Fruit fly (Drosophila melanogaster) whole organism, embryonic: ENCODE measurements around the gene CG10996.
A peak's percentile ranks its signal among the peaks of the same experiment; 100 is the strongest.

ENCODE experiments used
- ATbp ChIP-seq: fragments of 200-800 bp; sonication (Bioruptor generic); optimal IDR thresholded peaks from 2 replicates; lab custom pipeline; 2017; ENCODE audit warnings: missing biosample characterization, mild to moderate bottlenecking, missing genetic modification characterization, missing genetic modification reagents
- CG10147 ChIP-seq: fragments of 200-800 bp; sonication (Bioruptor generic); optimal IDR thresholded peaks from 2 replicates; lab custom pipeline; 2019; ENCODE audit warnings: missing biosample characterization, mild to moderate bottlenecking, missing genetic modification characterization, moderate library complexity
- CG11398 ChIP-seq: fragments of 200-800 bp; sonication (Bioruptor generic); optimal IDR thresholded peaks from 2 replicates; lab custom pipeline; 2016; ENCODE audit warnings: missing biosample characterization, missing genetic modification characterization
- CG11560 ChIP-seq: fragments of 200-800 bp; sonication (Bioruptor generic); IDR thresholded peaks from 3 replicates; pipeline ENCODE4 v1.3.6; 2022; ENCODE audit warnings: missing biosample characterization, missing genetic modification characterization
- CG12942 ChIP-seq: fragments of 200-800 bp; sonication (Bioruptor generic); optimal IDR thresholded peaks from 3 replicates; lab custom pipeline; 2016; ENCODE audit warnings: missing biosample characterization, missing genetic modification characterization
- CG15011 ChIP-seq: fragments of 200-800 bp; sonication (Bioruptor generic); optimal IDR thresholded peaks from 3 replicates; lab custom pipeline; 2018; ENCODE audit warnings: missing biosample characterization, mild to moderate bottlenecking, missing genetic modification characterization
- CG1647 ChIP-seq: fragments of 200-800 bp; sonication (Bioruptor generic); optimal IDR thresholded peaks from 3 replicates; lab custom pipeline; 2016; ENCODE audit warnings: missing biosample characterization, missing genetic modification characterization
- CG17328 ChIP-seq: fragments of 200-800 bp; sonication (Bioruptor generic); IDR thresholded peaks from 2 replicates; pipeline ENCODE4 v1.3.6; 2022; ENCODE audit warnings: missing biosample characterization, missing genetic modification characterization
- CG17361 ChIP-seq: fragments of 200-800 bp; sonication (Bioruptor generic); IDR thresholded peaks from 3 replicates; pipeline ENCODE4 v1.3.6; 2022; ENCODE audit warnings: missing biosample characterization, missing genetic modification characterization
- CG17912 ChIP-seq: fragments of 200-800 bp; sonication (Bioruptor generic); optimal IDR thresholded peaks from 2 replicates; lab custom pipeline; 2018; ENCODE audit warnings: missing biosample characterization, mild to moderate bottlenecking, missing genetic modification characterization
- CG18619 ChIP-seq: fragments of 200-800 bp; sonication (Bioruptor generic); optimal IDR thresholded peaks from 3 replicates; lab custom pipeline; 2017; ENCODE audit warnings: missing biosample characterization, mild to moderate bottlenecking, missing genetic modification characterization
- CG2129 ChIP-seq: fragments of 200-800 bp; sonication (Bioruptor generic); IDR thresholded peaks from 2 replicates; pipeline ENCODE4 v1.3.6; 2022; ENCODE audit warnings: missing biosample characterization, missing genetic modification characterization; ENCODE audit not compliant: partially characterized antibody
- CG30403 ChIP-seq: fragments of 200-800 bp; sonication (Bioruptor generic); optimal IDR thresholded peaks from 3 replicates; lab custom pipeline; 2016; ENCODE audit warnings: missing biosample characterization, missing genetic modification characterization
- CG31224 ChIP-seq: fragments of 200-800 bp; sonication (Bioruptor generic); IDR thresholded peaks from 2 replicates; pipeline ENCODE4 v1.3.6; 2022; ENCODE audit warnings: missing biosample characterization, missing genetic modification characterization
- CG34224 ChIP-seq: fragments of 200-800 bp; sonication (Bioruptor generic); IDR thresholded peaks from 3 replicates; pipeline ENCODE4 v1.3.6; 2022; ENCODE audit warnings: missing biosample characterization, missing genetic modification characterization; ENCODE audit not compliant: partially characterized antibody
- CG3726 ChIP-seq: fragments of 200-800 bp; sonication (Bioruptor generic); IDR thresholded peaks from 3 replicates; pipeline ENCODE4, ENCODE4 v1.3.6; 2022; ENCODE audit warnings: missing biosample characterization, missing genetic modification characterization
- CG4360 ChIP-seq: fragments of 200-800 bp; sonication (Bioruptor generic); IDR thresholded peaks from 2 replicates; pipeline ENCODE4 v1.3.6; 2022; ENCODE audit warnings: missing biosample characterization, missing genetic modification characterization
- CG4424 ChIP-seq: fragments of 200-800 bp; sonication (Bioruptor generic); optimal IDR thresholded peaks from 3 replicates; lab custom pipeline; 2016; ENCODE audit warnings: missing biosample characterization, missing genetic modification characterization
- CG7786 ChIP-seq: fragments of 200-800 bp; sonication (Bioruptor generic); optimal IDR thresholded peaks from 2 replicates; lab custom pipeline; 2016; ENCODE audit warnings: missing biosample characterization, missing genetic modification characterization
- CG9727 ChIP-seq: fragments of 200-800 bp; sonication (Bioruptor generic); optimal IDR thresholded peaks from 3 replicates; lab custom pipeline; 2017; ENCODE audit warnings: missing biosample characterization, mild to moderate bottlenecking, missing genetic modification characterization
- Dip2 ChIP-seq: fragments of 200-800 bp; sonication (Bioruptor generic); IDR thresholded peaks from 2 replicates; pipeline ENCODE4 v1.3.6; 2022; ENCODE audit warnings: missing biosample characterization, missing genetic modification characterization
- Dip3 ChIP-seq: fragments of 200-800 bp; sonication (Bioruptor generic); optimal IDR thresholded peaks from 3 replicates; lab custom pipeline; 2016; ENCODE audit warnings: missing biosample characterization, missing genetic modification characterization
- Dll ChIP-seq: fragments of 200-800 bp; sonication (Bioruptor generic); IDR thresholded peaks from 4 replicates; pipeline ENCODE4 v1.3.6; 2022; ENCODE audit warnings: missing biosample characterization, missing genetic modification characterization; ENCODE audit not compliant: partially characterized antibody
- Gsc ChIP-seq: fragments of 200-800 bp; sonication (Bioruptor generic); IDR thresholded peaks from 2 replicates; pipeline ENCODE4 v1.3.6; 2022; ENCODE audit warnings: missing biosample characterization, missing genetic modification characterization
- HLH4C ChIP-seq: fragments of 200-800 bp; sonication (Bioruptor generic); IDR thresholded peaks from 3 replicates; pipeline ENCODE4 v1.3.6; 2022; ENCODE audit warnings: missing biosample characterization, missing genetic modification characterization; ENCODE audit not compliant: partially characterized antibody
- HLHmδ ChIP-seq: fragments of 200-800 bp; sonication (Bioruptor generic); optimal IDR thresholded peaks from 2 replicates; lab custom pipeline; 2018; ENCODE audit warnings: missing biosample characterization, mild to moderate bottlenecking, missing genetic modification characterization, moderate library complexity
- Hr3 ChIP-seq: fragments of 200-800 bp; sonication (Bioruptor generic); optimal IDR thresholded peaks from 3 replicates; lab custom pipeline; 2016; ENCODE audit warnings: missing biosample characterization, missing genetic modification characterization
- MBD-R2 ChIP-seq: fragments of 200-800 bp; sonication (Bioruptor generic); IDR thresholded peaks from 2 replicates; pipeline ENCODE4 v1.3.6; 2022; ENCODE audit warnings: missing biosample characterization, missing genetic modification characterization
- Max ChIP-seq: fragments of 200-800 bp; sonication (Bioruptor generic); optimal IDR thresholded peaks from 2 replicates; lab custom pipeline; 2016; ENCODE audit warnings: missing biosample characterization, mild to moderate bottlenecking, missing genetic modification characterization
- Mrtf ChIP-seq: fragments of 200-800 bp; sonication (Bioruptor generic); IDR thresholded peaks from 3 replicates; pipeline ENCODE4 v1.3.6; 2022; ENCODE audit warnings: missing biosample characterization, missing genetic modification characterization
- Sox102F ChIP-seq: fragments of 200-800 bp; sonication (Bioruptor generic); optimal IDR thresholded peaks from 2 replicates; lab custom pipeline; 2018; ENCODE audit warnings: missing biosample characterization, mild to moderate bottlenecking, missing genetic modification characterization, moderate library complexity
- Spps ChIP-seq: fragments of 200-800 bp; sonication (Bioruptor generic); optimal IDR thresholded peaks from 2 replicates; lab custom pipeline; 2018; ENCODE audit warnings: missing biosample characterization, mild to moderate bottlenecking, missing genetic modification characterization
- Ssrp ChIP-seq: fragments of 200-800 bp; sonication (Bioruptor generic); optimal IDR thresholded peaks from 2 replicates; lab custom pipeline; 2018; ENCODE audit warnings: missing biosample characterization, mild to moderate bottlenecking, missing genetic modification characterization, moderate library complexity
- abd-A ChIP-seq: fragments of 200-800 bp; sonication (Bioruptor generic); optimal IDR thresholded peaks from 3 replicates; lab custom pipeline; 2019; ENCODE audit warnings: missing biosample characterization, mild to moderate bottlenecking, missing genetic modification characterization, moderate library complexity
- chinmo ChIP-seq: fragments of 200-800 bp; sonication (Bioruptor generic); IDR thresholded peaks from 4 replicates; pipeline ENCODE4 v1.3.6; 2022; ENCODE audit warnings: missing biosample characterization, missing genetic modification characterization; ENCODE audit not compliant: partially characterized antibody
- dati ChIP-seq: fragments of 200-800 bp; sonication (Bioruptor generic); IDR thresholded peaks from 2 replicates; pipeline ENCODE4 v1.3.6; 2022; ENCODE audit warnings: missing biosample characterization, missing genetic modification characterization
- dm ChIP-seq: fragments of 200-800 bp; sonication (Bioruptor generic); optimal IDR thresholded peaks from 3 replicates; lab custom pipeline; 2016; ENCODE audit warnings: missing biosample characterization, missing genetic modification characterization
- dmrt99B ChIP-seq: fragments of 200-800 bp; sonication (Bioruptor generic); optimal IDR thresholded peaks from 2 replicates; lab custom pipeline; 2018; ENCODE audit warnings: missing biosample characterization, mild to moderate bottlenecking, missing genetic modification characterization, moderate library complexity
- esg ChIP-seq: fragments of 200-800 bp; sonication (Bioruptor generic); conservative IDR thresholded peaks from 2 replicates; pipeline ENCODE4 v1.3.6; 2022; ENCODE audit warnings: missing biosample characterization, missing genetic modification characterization
- ind ChIP-seq: fragments of 200-800 bp; sonication (Bioruptor generic); optimal IDR thresholded peaks from 3 replicates; lab custom pipeline; 2016; ENCODE audit warnings: missing biosample characterization, missing genetic modification characterization
- lab ChIP-seq: fragments of 200-800 bp; sonication (Bioruptor generic); optimal IDR thresholded peaks from 3 replicates; lab custom pipeline; 2017; ENCODE audit warnings: missing biosample characterization, missing genetic modification characterization, mild to moderate bottlenecking, moderate library complexity, missing genetic modification reagents
- pan ChIP-seq, 4 experiments: fragments of >200 bp in 3 of 4; fragments of 200-800 bp in 1 of 4; sonication (Bioruptor generic) in 1 of 4; optimal IDR thresholded peaks in 3 of 4; IDR thresholded peaks in 1 of 4; 2 replicates each; pipeline versions ENCODE4 v1.3.6 to Lab custom; 2017 to 2022; ENCODE audit warnings: missing biosample characterization in 2 of 4, missing genetic modification characterization in 2 of 4, mixed read lengths in 1 of 4
- pum ChIP-seq: fragments of 200-800 bp; sonication (Bioruptor generic); optimal IDR thresholded peaks from 2 replicates; lab custom pipeline; 2016; ENCODE audit warnings: missing biosample characterization, missing genetic modification characterization
- so ChIP-seq: fragments of 200-800 bp; sonication (Bioruptor generic); IDR thresholded peaks from 3 replicates; pipeline ENCODE4 v1.3.6; 2022; ENCODE audit warnings: missing biosample characterization, missing genetic modification characterization
- sr ChIP-seq: fragments of 200-800 bp; sonication (Bioruptor generic); IDR thresholded peaks from 3 replicates; pipeline ENCODE4 v1.3.6; 2022; ENCODE audit warnings: missing biosample characterization, missing genetic modification characterization
- tll ChIP-seq, 2 experiments: fragments of 200-800 bp in 1 of 2; fragments of >200 bp in 1 of 2; sonication (Bioruptor generic) in 1 of 2; optimal IDR thresholded peaks; 2 replicates each; lab custom pipeline; 2017 to 2019; ENCODE audit warnings: missing biosample characterization in 2 of 2, missing genetic modification characterization in 2 of 2, mild to moderate bottlenecking in 1 of 2, moderate library complexity in 1 of 2
- toy ChIP-seq: fragments of 200-800 bp; sonication (Bioruptor generic); IDR thresholded peaks from 2 replicates; pipeline ENCODE4 v1.3.6; 2022; ENCODE audit warnings: missing biosample characterization, missing genetic modification characterization
- twi ChIP-seq: fragments of 200-800 bp; optimal IDR thresholded peaks from 2 replicates; lab custom pipeline; 2019; ENCODE audit warnings: missing biosample characterization, mild to moderate bottlenecking, missing genetic modification characterization, moderate library complexity
- tx ChIP-seq: fragments of 200-800 bp; sonication (Bioruptor generic); optimal IDR thresholded peaks from 2 replicates; lab custom pipeline; 2016; ENCODE audit warnings: missing biosample characterization, missing genetic modification characterization

CG10996 gene

dm6 chrX:13815526-13816173 is 18.2 kb upstream of the CG10996 start (continued):
- TF ChIP-seq CG12942 (GFP tag; lab: Kevin White, UChicago): peak; percentile 37
- TF ChIP-seq CG18619 (GFP tag; lab: Kevin White, UChicago): peak; percentile 56
- TF ChIP-seq CG34224 (GFP tag; lab: Robert Waterston, UW): no peak
- peak; percentile 72 for TF ChIP-seq so
- peak; percentile 73 for TF ChIP-seq lab (GFP tag; lab: Kevin White, UChicago)
- no peak for TF ChIP-seq ATbp (GFP tag; lab: Kevin White, UChicago)
- TF ChIP-seq CG10147 (GFP tag; lab: Kevin White, UChicago): peak; percentile 35
- TF ChIP-seq HLH4C: no peak
- 0 out of 3 replicates have a peak, but pooled peaks have one; percentile 35 for TF ChIP-seq CG3726 (GFP tag; lab: Robert Waterston, UW)
- TF ChIP-seq CG2129 (GFP tag; lab: Robert Waterston, UW): no peak
- TF ChIP-seq MBD-R2: no peak
- TF ChIP-seq Gsc (GFP tag; lab: Robert Waterston, UW): peak; percentile 10; the same call in 1 of the 2 replicates
- peak; percentile 27 for TF ChIP-seq CG1647 (GFP tag; lab: Kevin White, UChicago)
- no peak for TF ChIP-seq pan (optimal IDR thresholded peaks at IDR 0.05; lab: Kevin White, UChicago)
- no peak for TF ChIP-seq pan (GFP tag; optimal IDR thresholded peaks at IDR 0.05 in 1 of 2, IDR thresholded peaks at IDR 0.05 in 1 of 2)
- peak; percentile 54; the same call in 1 of the 2 replicates for TF ChIP-seq CG17328 (GFP tag; lab: Robert Waterston, UW)
- TF ChIP-seq dm (GFP tag; lab: Kevin White, UChicago): peak; percentile 11
- peak; percentile 78 for TF ChIP-seq CG17361 (GFP tag; lab: Robert Waterston, UW)
- TF ChIP-seq CG15011 (GFP tag; lab: Kevin White, UChicago): peak; percentile 38
- peak; percentile 43 for TF ChIP-seq CG7786 (GFP tag; lab: Kevin White, UChicago)
- TF ChIP-seq CG30403 (GFP tag; lab: Kevin White, UChicago): peak; percentile 65
- no peak for TF ChIP-seq Spps (tag; lab: Kevin White, UChicago)
- TF ChIP-seq ind (GFP tag; lab: Kevin White, UChicago): peak; percentile 60
- TF ChIP-seq Mrtf (GFP tag; lab: Robert Waterston, UW): no peak
- TF ChIP-seq Ssrp (tag; lab: Kevin White, UChicago): peak; percentile 69
- TF ChIP-seq twi (tag; lab: Kevin White, UChicago): peak; percentile 29
- peak; percentile 55; the same call in 2 of the 3 replicates for TF ChIP-seq CG11560 (tag; lab: Robert Waterston, UW)
- TF ChIP-seq dati: no peak
- TF ChIP-seq CG31224 (GFP tag; lab: Robert Waterston, UW): no peak
- TF ChIP-seq HLHmδ: no peak
- TF ChIP-seq pum (GFP tag; lab: Kevin White, UChicago): peak; percentile 44
- TF ChIP-seq tx (GFP tag; lab: Kevin White, UChicago): no peak
- no peak for TF ChIP-seq Dll
- TF ChIP-seq abd-A (tag; lab: Kevin White, UChicago): no peak
- TF ChIP-seq Dip2 (GFP tag; lab: Robert Waterston, UW): no peak
- TF ChIP-seq CG4424: peak; percentile 70
- TF ChIP-seq Sox102F (GFP tag; lab: Kevin White, UChicago): peak; percentile 61
- TF ChIP-seq CG11398 (GFP tag; lab: Kevin White, UChicago): no peak
- TF ChIP-seq CG17912 (GFP tag; lab: Kevin White, UChicago): no peak
- TF ChIP-seq tll (GFP tag; optimal IDR thresholded peaks at IDR 0.05; lab: Kevin White, UChicago): no peak
- TF ChIP-seq toy (GFP tag; lab: Robert Waterston, UW): no peak
- TF ChIP-seq sr (GFP tag; lab: Robert Waterston, UW): 0 out of 3 replicates have a peak, but pooled peaks have one; percentile 13
- TF ChIP-seq Dip3: peak; percentile 14
- peak; percentile 79; the same call in 2 of the 4 replicates for TF ChIP-seq chinmo (GFP tag; lab: Robert Waterston, UW)
- peak; percentile 60 for TF ChIP-seq esg (GFP tag; lab: Robert Waterston, UW)
- peak; percentile 60 for TF ChIP-seq Hr3 (GFP tag; lab: Kevin White, UChicago)
- TF ChIP-seq CG9727 (GFP tag; lab: Kevin White, UChicago): peak; percentile 60
- TF ChIP-seq dmrt99B (tag; lab: Kevin White, UChicago): peak; percentile 84
- TF ChIP-seq CG4360 (GFP tag; lab: Robert Waterston, UW): no peak
- TF ChIP-seq Max (GFP tag; lab: Kevin White, UChicago): no peak
